Worm (Caenorhabditis elegans) whole organism, late embryonic: ENCODE data around the gene ceh-49.

Experiments used
- C08G9.2 ChIP-seq: sonication (generic microtip); optimal IDR thresholded peaks from 2 replicates; lab custom pipeline; 2016; ENCODE audit warnings: mild to moderate bottlenecking, missing genetic modification characterization, moderate library complexity, missing compliant biosample characterization
- K02D7.2 ChIP-seq: sonication (generic microtip); optimal IDR thresholded peaks from 2 replicates; lab custom pipeline; 2017; ENCODE audit warnings: mild to moderate bottlenecking, missing genetic modification characterization, missing compliant biosample characterization
- ahr-1 ChIP-seq: sonication (generic microtip); optimal IDR thresholded peaks from 2 replicates; lab custom pipeline; 2016; ENCODE audit warnings: missing genetic modification characterization, missing compliant biosample characterization
- ama-1 ChIP-seq: fragments of 150-350 bp; optimal IDR thresholded peaks from 2 replicates; lab custom pipeline; 2014
- ceh-19 ChIP-seq: fragments of 200-800 bp; sonication (Bioruptor generic); optimal IDR thresholded peaks from 2 replicates; lab custom pipeline; 2018; ENCODE audit warnings: mild to moderate bottlenecking, missing genetic modification characterization, missing compliant biosample characterization
- elt-2 ChIP-seq: sonication (generic microtip); optimal IDR thresholded peaks from 2 replicates; lab custom pipeline; 2016; ENCODE audit warnings: missing genetic modification reagents, missing genetic modification characterization, missing compliant biosample characterization
- fkh-6 ChIP-seq: sonication (generic microtip); optimal IDR thresholded peaks from 2 replicates; lab custom pipeline; 2016; ENCODE audit warnings: missing genetic modification characterization, missing compliant biosample characterization
- lin-11 ChIP-seq: fragments of 200-800 bp; sonication (Bioruptor generic); optimal IDR thresholded peaks from 2 replicates; lab custom pipeline; 2018; ENCODE audit warnings: mild to moderate bottlenecking, missing genetic modification characterization, missing compliant biosample characterization
- nfya-1 ChIP-seq: sonication (generic microtip); optimal IDR thresholded peaks from 2 replicates; lab custom pipeline; 2017; ENCODE audit warnings: missing genetic modification characterization, mild to moderate bottlenecking, missing compliant biosample characterization, antibody characterized with exemption, moderate library complexity
- odd-2 ChIP-seq: sonication (generic microtip); optimal IDR thresholded peaks from 2 replicates; lab custom pipeline; 2017; ENCODE audit warnings: antibody characterized with exemption, mild to moderate bottlenecking, missing genetic modification characterization, missing compliant biosample characterization
- pha-2 ChIP-seq: sonication (generic microtip); optimal IDR thresholded peaks from 2 replicates; lab custom pipeline; 2017; ENCODE audit warnings: mild to moderate bottlenecking, missing genetic modification characterization, missing compliant biosample characterization
- unc-42 ChIP-seq: sonication (generic microtip); optimal IDR thresholded peaks from 2 replicates; lab custom pipeline; 2016; ENCODE audit warnings: missing genotype, missing genetic modification characterization, missing compliant biosample characterization

DNA sequence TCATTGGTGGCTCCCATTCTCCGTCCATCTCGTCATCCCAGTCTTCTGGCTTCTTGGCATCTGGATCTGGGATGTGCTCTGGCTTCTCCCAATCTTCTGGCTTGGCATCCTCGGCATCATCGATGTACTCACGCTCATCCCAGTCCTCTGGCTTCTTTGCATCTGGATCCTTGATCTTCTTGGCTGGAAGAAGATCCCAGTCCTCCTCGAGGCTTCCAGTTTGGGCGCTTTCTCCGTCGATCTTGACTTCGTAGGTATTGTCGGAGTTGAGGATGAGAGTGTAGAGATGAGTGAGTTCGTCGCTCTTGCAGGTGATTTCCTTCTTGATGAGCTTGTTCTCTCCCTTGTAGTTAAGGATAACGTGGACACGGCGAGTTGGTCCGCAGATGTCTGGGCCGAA lies 20.4 kb downstream of the ceh-49 start:
- TF ChIP-seq odd-2 = no peak
- TF ChIP-seq ceh-19 (GFP tag; lab: Kevin White, UChicago) = no peak
- TF ChIP-seq pha-2 = no peak
- no peak for TF ChIP-seq ama-1 (lab: Kevin White, UChicago)
- no peak for TF ChIP-seq unc-42 (tag; lab: Kevin White, UChicago)
- TF ChIP-seq ahr-1 (tag; lab: Kevin White, UChicago) = no peak
- TF ChIP-seq fkh-6 (tag; lab: Kevin White, UChicago) = no peak
- TF ChIP-seq elt-2 (tag; lab: Kevin White, UChicago) = no peak
- no peak for TF ChIP-seq K02D7.2 (tag; lab: Kevin White, UChicago)
- TF ChIP-seq nfya-1 (tag; lab: Kevin White, UChicago) = no peak
- TF ChIP-seq lin-11 = no peak
- no peak for TF ChIP-seq C08G9.2 (tag; lab: Kevin White, UChicago)
